Worm (Caenorhabditis elegans) whole organism, young adult: ENCODE results near the gene nhr-206.

Experiments used
- ama-1 ChIP-seq, 3 experiments: fragments of 150-350 bp in 1 of 3; sonication (generic microtip) in 2 of 3; optimal IDR thresholded peaks; 2 replicates each; lab custom pipeline; 2014 to 2018; ENCODE audit warnings: missing biosample characterization in 2 of 3, missing genetic modification characterization in 2 of 3, missing genetic modification reagents in 2 of 3
- fkh-3 ChIP-seq: sonication (generic microtip); optimal IDR thresholded peaks from 2 replicates; lab custom pipeline; 2016; ENCODE audit warnings: mild to moderate bottlenecking, missing genetic modification characterization, missing compliant biosample characterization
- lin-26 ChIP-seq: fragments of 200-800 bp; sonication (Bioruptor generic); IDR thresholded peaks from 2 replicates; pipeline ENCODE4 v1.3.6; 2022; ENCODE audit warnings: missing genetic modification reagents, missing genetic modification characterization, missing compliant biosample characterization
- nhr-120 ChIP-seq: fragments of 200-800 bp; sonication (Bioruptor generic); IDR thresholded peaks from 2 replicates; pipeline ENCODE4 v1.3.6; 2022; ENCODE audit warnings: missing genetic modification characterization, missing compliant biosample characterization
- pha-4 ChIP-seq: fragments of 150-350 bp; sonication (generic microtip); optimal IDR thresholded peaks from 2 replicates; lab custom pipeline; 2014; ENCODE audit warnings: missing biosample characterization, missing genetic modification reagents, missing genetic modification characterization
- unc-62 ChIP-seq: fragments of 150-350 bp; optimal IDR thresholded peaks from 2 replicates; lab custom pipeline; 2014; ENCODE audit warnings: missing biosample characterization, missing genetic modification reagents, missing genetic modification characterization

ce11 chrV:12100794-12101343, 9.1 kb downstream of the nhr-206 start, which contains the start of gene nhr-154:
- TF ChIP-seq ama-1 (optimal IDR thresholded peaks at IDR 0.05; lab: Kevin White, UChicago) (no peak), ama-1 (GFP tag; optimal IDR thresholded peaks at IDR 0.05; lab: Kevin White, UChicago) (no peak), lin-26 (GFP tag; lab: Robert Waterston, UW) (no peak), pha-4 (tag; lab: Kevin White, UChicago) (no peak), nhr-120 (GFP tag; lab: Robert Waterston, UW) (no peak), fkh-3 (tag; lab: Kevin White, UChicago) (no peak), unc-62 (no peak)
